Fruit fly (Drosophila melanogaster): ENCODE results near the gene osa.

Gene osa

dm6 chr3R:17703691-17704537 lies 14.2 kb downstream of the osa start (continued):
- peak; percentile 98 for TF ChIP-seq CG3065 (GFP tag; optimal IDR thresholded peaks at IDR 0.05)
- peak; percentile 93 for TF ChIP-seq dan (GFP tag; IDR thresholded peaks at IDR 0.05)
- peak; percentile 100 for TF ChIP-seq CG30403 (GFP tag; optimal IDR thresholded peaks at IDR 0.05)
- peak in 1 of 2 experiments; percentile 54 for TF ChIP-seq tll (GFP tag; optimal IDR thresholded peaks at IDR 0.05)
- TF ChIP-seq CG1603 (tag; optimal IDR thresholded peaks at IDR 0.05), result peak; percentile 98
- TF ChIP-seq klu (GFP tag; IDR thresholded peaks at IDR 0.05), result peak; percentile 97
- no peak for TF ChIP-seq tna (GFP tag; IDR thresholded peaks at IDR 0.05; ENCODE audit: partially characterized antibody)
- peak; percentile 93 for TF ChIP-seq CG17802 (tag; optimal IDR thresholded peaks at IDR 0.05)
- peak; percentile 83 for TF ChIP-seq CG13894 (tag; optimal IDR thresholded peaks at IDR 0.05)
- peak; percentile 99 for TF ChIP-seq CG11695 (GFP tag; IDR thresholded peaks at IDR 0.05)
- peak; percentile 99 for TF ChIP-seq CG9609 (GFP tag; optimal IDR thresholded peaks at IDR 0.05)
- TF ChIP-seq hb (GFP tag; IDR thresholded peaks at IDR 0.05; ENCODE audit: partially characterized antibody), result no peak
- peak; percentile 96 for TF ChIP-seq CG7357 (GFP tag; IDR thresholded peaks at IDR 0.05)
- peak; percentile 88 for TF ChIP-seq CG10321 (GFP tag; IDR thresholded peaks at IDR 0.05)
- TF ChIP-seq seq (GFP tag; IDR thresholded peaks at IDR 0.05), result peak; percentile 100
- TF ChIP-seq Xbp1 (GFP tag; optimal IDR thresholded peaks at IDR 0.05), result peak; percentile 99
- TF ChIP-seq CG1602 (GFP tag; optimal IDR thresholded peaks at IDR 0.05), result peak; percentile 99
- peak; percentile 99 for TF ChIP-seq jumu (GFP tag; optimal IDR thresholded peaks at IDR 0.05)
- no peak for TF ChIP-seq CG2129 (GFP tag; IDR thresholded peaks at IDR 0.05; ENCODE audit: partially characterized antibody)
- TF ChIP-seq sim (GFP tag; IDR thresholded peaks at IDR 0.05), result peak; percentile 99
- peak; percentile 99 for TF ChIP-seq Asciz (GFP tag; optimal IDR thresholded peaks at IDR 0.05)
- peak; percentile 99 for TF ChIP-seq Antp (GFP tag; optimal IDR thresholded peaks at IDR 0.05)
- TF ChIP-seq CG13296 (GFP tag; optimal IDR thresholded peaks at IDR 0.05), result peak; percentile 96
- TF ChIP-seq eve (GFP tag; optimal IDR thresholded peaks at IDR 0.05), result no peak
- TF ChIP-seq Doc2 (GFP tag; IDR thresholded peaks at IDR 0.05), result peak; percentile 96
- peak; percentile 94 for TF ChIP-seq CG7987 (GFP tag; optimal IDR thresholded peaks at IDR 0.05)
- peak; percentile 97 for TF ChIP-seq Usf (GFP tag; optimal IDR thresholded peaks at IDR 0.05)
- TF ChIP-seq CG4360 (GFP tag; IDR thresholded peaks at IDR 0.05), result peak; percentile 90
- TF ChIP-seq bsh (GFP tag; optimal IDR thresholded peaks at IDR 0.05), result peak; percentile 99 to 100
- TF ChIP-seq gt (GFP tag; IDR thresholded peaks at IDR 0.05), result peak; percentile 95
- peak; percentile 91 for TF ChIP-seq Adf1 (GFP tag; IDR thresholded peaks at IDR 0.05)
- peak; percentile 99 for TF ChIP-seq Hr51 (GFP tag; optimal IDR thresholded peaks at IDR 0.05)
- TF ChIP-seq bab2 (GFP tag; optimal IDR thresholded peaks at IDR 0.05), result peak; percentile 99
- peak; percentile 99 for TF ChIP-seq CG32767 (GFP tag; IDR thresholded peaks at IDR 0.05)
- peak; percentile 76 for TF ChIP-seq fd102C (GFP tag; optimal IDR thresholded peaks at IDR 0.05)
- peak; percentile 98 for TF ChIP-seq CG8388 (GFP tag; optimal IDR thresholded peaks at IDR 0.05)
- TF ChIP-seq Meics (GFP tag; optimal IDR thresholded peaks at IDR 0.05), result peak; percentile 99
- TF ChIP-seq Aef1 (GFP tag; IDR thresholded peaks at IDR 0.05), result peak; percentile 99
- TF ChIP-seq H15 (GFP tag; IDR thresholded peaks at IDR 0.05), result peak; percentile 99
- TF ChIP-seq CG11560 (tag; IDR thresholded peaks at IDR 0.05), result peak; percentile 93
- TF ChIP-seq dm (GFP tag; optimal IDR thresholded peaks at IDR 0.05), result peak; percentile 98
- peak; percentile 99 for TF ChIP-seq pnt (GFP tag; optimal IDR thresholded peaks at IDR 0.05)
- TF ChIP-seq lilli (GFP tag; optimal IDR thresholded peaks at IDR 0.05), result peak; percentile 99
- TF ChIP-seq nom (GFP tag; optimal IDR thresholded peaks at IDR 0.05), result peak; percentile 99
- TF ChIP-seq bcd (GFP tag; optimal IDR thresholded peaks at IDR 0.05), result peak; percentile 99
- peak; percentile 98 for TF ChIP-seq CG17568 (GFP tag; optimal IDR thresholded peaks at IDR 0.05)
- peak; percentile 99 for TF ChIP-seq NC2α (GFP tag; optimal IDR thresholded peaks at IDR 0.05)
- TF ChIP-seq CG14667 (GFP tag; IDR thresholded peaks at IDR 0.05), result peak; percentile 99
